Fruit fly (Drosophila melanogaster): Measurements from ENCODE around the gene MBD-like.

MBD-like gene

DNA sequence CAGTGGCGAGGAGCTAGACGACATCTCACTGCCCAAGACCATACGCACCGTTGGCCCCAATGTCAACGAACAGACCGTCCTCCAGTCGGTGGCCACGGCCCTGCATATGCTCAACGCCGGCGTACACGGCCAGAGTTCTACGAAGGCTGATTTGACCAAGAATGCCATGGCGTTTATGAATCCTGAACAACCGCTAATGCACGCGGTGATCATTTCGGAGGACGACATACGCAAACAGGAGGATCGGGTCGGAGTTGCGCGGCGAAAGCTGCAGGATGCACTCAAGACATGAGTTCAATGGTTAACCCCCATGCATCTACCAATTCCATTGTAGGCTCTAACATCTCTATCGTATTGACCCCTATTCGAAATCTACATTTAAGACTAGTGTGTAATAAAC, 1.6 kb downstream of the MBD-like start:
- TF ChIP-seq CG6163 (GFP tag; IDR thresholded peaks at IDR 0.05): 0 out of 3 replicates have a peak, but pooled peaks have one; percentile 7
- TF ChIP-seq Eip75B (GFP tag; optimal IDR thresholded peaks at IDR 0.05): no peak

- peak; percentile 74 for TF ChIP-seq esn (GFP tag; optimal IDR thresholded peaks at IDR 0.05)
- no peak for TF ChIP-seq net (GFP tag; optimal IDR thresholded peaks at IDR 0.05)
- no peak for TF ChIP-seq Hr38 (GFP tag; optimal IDR thresholded peaks at IDR 0.05)
- TF ChIP-seq CG31627 (GFP tag; optimal IDR thresholded peaks at IDR 0.05): peak; percentile 67
- no peak for TF ChIP-seq CG10669 (GFP tag; optimal IDR thresholded peaks at IDR 0.05)
- TF ChIP-seq CG34406 (GFP tag; optimal IDR thresholded peaks at IDR 0.05): no peak
- TF ChIP-seq CG11294 (GFP tag; IDR thresholded peaks at IDR 0.05): no peak; the same call in 1 of the 2 replicates
- no peak for TF ChIP-seq achi (GFP tag; optimal IDR thresholded peaks at IDR 0.05)
- no peak for TF ChIP-seq OdsH (GFP tag; optimal IDR thresholded peaks at IDR 0.05)
- peak; percentile 62 for TF ChIP-seq CG3032 (tag; optimal IDR thresholded peaks at IDR 0.05)
- TF ChIP-seq Blimp-1 (GFP tag; optimal IDR thresholded peaks at IDR 0.05): no peak
- TF ChIP-seq Sox102F (GFP tag; optimal IDR thresholded peaks at IDR 0.05): no peak
- no peak for TF ChIP-seq CG6792 (GFP tag; optimal IDR thresholded peaks at IDR 0.05)
- no peak for TF ChIP-seq spab (GFP tag; optimal IDR thresholded peaks at IDR 0.05)
- TF ChIP-seq salr (GFP tag; optimal IDR thresholded peaks at IDR 0.05): no peak
- no peak for TF ChIP-seq topi (GFP tag; optimal IDR thresholded peaks at IDR 0.05)
- TF ChIP-seq dac (GFP tag; optimal IDR thresholded peaks at IDR 0.05): no peak
- TF ChIP-seq vri (GFP tag; optimal IDR thresholded peaks at IDR 0.05): peak; percentile 61
- TF ChIP-seq Eip93F (GFP tag; optimal IDR thresholded peaks at IDR 0.05): peak; percentile 49
- no peak for TF ChIP-seq Hr4 (GFP tag; optimal IDR thresholded peaks at IDR 0.05)
- TF ChIP-seq Lpt (GFP tag; optimal IDR thresholded peaks at IDR 0.05): no peak
- 0 out of 2 replicates have a peak, but pooled peaks have one; percentile 24 for TF ChIP-seq CG15336 (GFP tag; IDR thresholded peaks at IDR 0.05)
- no peak for TF ChIP-seq CG11762 (GFP tag; optimal IDR thresholded peaks at IDR 0.05; ENCODE audit: insufficient read depth)
- no peak for TF ChIP-seq CG8119 (GFP tag; IDR thresholded peaks at IDR 0.05)
- peak; percentile 14 for TF ChIP-seq Sox15 (GFP tag; optimal IDR thresholded peaks at IDR 0.05)
- peak; percentile 20 for TF ChIP-seq CG11902 (GFP tag; optimal IDR thresholded peaks at IDR 0.05)
- no peak for TF ChIP-seq CG10631 (GFP tag; optimal IDR thresholded peaks at IDR 0.05)
- TF ChIP-seq Eip75B (GFP tag; optimal IDR thresholded peaks at IDR 0.05): no peak
- TF ChIP-seq acj6 (GFP tag; optimal IDR thresholded peaks at IDR 0.05): no peak
- peak; percentile 68 for TF ChIP-seq lz (GFP tag; optimal IDR thresholded peaks at IDR 0.05)
- TF ChIP-seq cyc (GFP tag; optimal IDR thresholded peaks at IDR 0.05): peak; percentile 68
- no peak for TF ChIP-seq Ets21C (GFP tag; optimal IDR thresholded peaks at IDR 0.05)
Measured at dm6 chr3R:9563240-9563992, 3.9 kb downstream of the MBD-like start, which contains the start of the genes CG9393 and Vps45. TSS of gene CG9393 (minus strand) at chr3R:9563673. TSS of gene Vps45 (plus strand) at chr3R:9563924.

DNA sequence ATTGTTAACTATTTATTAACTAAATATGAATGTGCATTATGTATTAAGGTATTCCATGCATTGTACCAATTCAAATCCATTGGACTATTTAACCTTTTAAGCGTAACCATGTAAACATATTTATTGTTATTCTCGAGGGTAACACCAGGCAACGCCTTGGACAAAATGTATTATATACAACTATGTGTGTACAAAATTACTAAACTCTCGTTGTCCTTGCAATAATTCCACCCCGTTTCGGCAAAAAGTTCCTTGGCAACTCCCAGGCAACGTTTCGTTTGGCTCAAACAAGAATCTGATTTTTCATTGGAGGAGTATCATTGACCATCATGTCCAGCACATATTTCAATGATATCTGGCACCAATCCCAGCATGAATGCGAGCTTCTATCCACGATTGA, 6.3 kb downstream of the MBD-like start, which contains the start of gene CG16789:
CG16789 (plus strand) TSS at position 301 of the 400 bp plus-strand sequence.
- no peak for TF ChIP-seq Sox102F (GFP tag; optimal IDR thresholded peaks at IDR 0.05)

DNA sequence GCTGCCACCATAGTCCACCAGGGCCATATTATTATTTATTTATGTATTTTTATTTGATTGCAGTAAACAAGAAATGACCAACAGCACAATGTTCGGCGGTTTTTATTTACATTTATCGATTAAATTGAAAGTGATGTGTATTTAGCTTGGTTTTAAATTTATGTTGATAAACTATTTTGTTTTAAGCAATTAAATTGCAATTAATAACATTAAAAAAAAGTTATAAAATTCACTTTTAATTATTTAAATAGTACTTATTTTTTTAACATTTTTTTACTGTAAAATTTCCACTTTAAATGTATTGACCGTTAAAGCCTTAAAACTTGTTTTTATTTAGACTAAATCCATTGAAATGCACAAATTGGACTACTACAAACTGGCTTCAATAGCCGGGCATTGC, 10.6 kb downstream of the MBD-like start, which contains the start of gene CG16790:
CG16790 (minus strand) TSS at position 101 of the 400 bp plus-strand sequence.
- no peak for TF ChIP-seq CG34406 (GFP tag; optimal IDR thresholded peaks at IDR 0.05)
- TF ChIP-seq svp (GFP tag): no peak
- no peak for TF ChIP-seq CG6163 (GFP tag; IDR thresholded peaks at IDR 0.05)
- no peak for TF ChIP-seq ss (GFP tag; optimal IDR thresholded peaks at IDR 0.05)
- no peak for TF ChIP-seq dac (GFP tag; optimal IDR thresholded peaks at IDR 0.05)
- TF ChIP-seq topi (GFP tag; optimal IDR thresholded peaks at IDR 0.05): no peak
- no peak for TF ChIP-seq Hr4 (GFP tag; optimal IDR thresholded peaks at IDR 0.05)
- TF ChIP-seq Eip78C (GFP tag): no peak
- no peak for TF ChIP-seq OdsH (GFP tag; optimal IDR thresholded peaks at IDR 0.05)
- no peak for TF ChIP-seq CG8119 (GFP tag; IDR thresholded peaks at IDR 0.05)
- TF ChIP-seq dsx (GFP tag; optimal IDR thresholded peaks at IDR 0.05; ENCODE audit: poor library complexity, severe bottlenecking): no peak
- TF ChIP-seq esn (GFP tag; optimal IDR thresholded peaks at IDR 0.05): no peak
- TF ChIP-seq CG1621 (tag; optimal IDR thresholded peaks at IDR 0.05): no peak
